Worm (Caenorhabditis elegans): ENCODE data around the gene B0334.10.

The B0334.10 gene

DNA sequence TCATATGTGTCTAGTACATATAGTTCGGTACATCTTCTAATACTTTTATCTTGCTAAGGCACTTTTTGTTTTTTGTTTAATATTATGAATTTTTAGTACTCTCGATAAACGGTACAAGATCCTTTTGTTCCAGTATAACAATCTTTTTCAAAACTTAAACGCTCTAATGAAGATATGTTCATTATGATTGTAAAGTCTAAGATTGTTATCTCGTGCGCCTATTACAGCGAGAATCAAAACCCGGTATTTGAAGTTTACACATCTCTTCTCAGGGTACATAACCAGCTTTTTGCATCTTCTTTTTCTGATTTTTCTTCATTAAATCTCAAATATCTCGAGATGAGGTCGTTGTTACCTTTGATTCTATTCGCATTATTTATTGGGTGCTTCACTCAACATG lies 30.3 kb upstream of the B0334.10 start, which contains the start of gene B0334.13:
TSS of gene B0334.13 (plus strand) at position 301 of the 400 bp plus-strand sequence.
- no peak for TF ChIP-seq unc-62 (GFP tag; optimal IDR thresholded peaks at IDR 0.05)
- TF ChIP-seq pqm-1 (tag; optimal IDR thresholded peaks at IDR 0.05): no peak
- no peak for TF ChIP-seq unc-86 (tag; optimal IDR thresholded peaks at IDR 0.05)
- TF ChIP-seq alr-1 (tag; optimal IDR thresholded peaks at IDR 0.05; ENCODE audit: borderline replicate concordance): no peak
- TF ChIP-seq nhr-19 (GFP tag; conservative IDR thresholded peaks at IDR 0.05): no peak
- no peak for TF ChIP-seq blmp-1 (tag; optimal IDR thresholded peaks at IDR 0.05)
- TF ChIP-seq nhr-11 (tag; optimal IDR thresholded peaks at IDR 0.05): no peak
- no peak for TF ChIP-seq nhr-90 (tag; optimal IDR thresholded peaks at IDR 0.05; ENCODE audit: poor library complexity)
- no peak for TF ChIP-seq lin-13 (GFP tag; optimal IDR thresholded peaks at IDR 0.05)
- no peak for TF ChIP-seq ceh-63 (GFP tag; optimal IDR thresholded peaks at IDR 0.05)
- TF ChIP-seq irx-1 (tag; optimal IDR thresholded peaks at IDR 0.05): no peak
- TF ChIP-seq nhr-85 (tag): no peak
- TF ChIP-seq efl-3 (GFP tag; optimal IDR thresholded peaks at IDR 0.05): no peak

DNA sequence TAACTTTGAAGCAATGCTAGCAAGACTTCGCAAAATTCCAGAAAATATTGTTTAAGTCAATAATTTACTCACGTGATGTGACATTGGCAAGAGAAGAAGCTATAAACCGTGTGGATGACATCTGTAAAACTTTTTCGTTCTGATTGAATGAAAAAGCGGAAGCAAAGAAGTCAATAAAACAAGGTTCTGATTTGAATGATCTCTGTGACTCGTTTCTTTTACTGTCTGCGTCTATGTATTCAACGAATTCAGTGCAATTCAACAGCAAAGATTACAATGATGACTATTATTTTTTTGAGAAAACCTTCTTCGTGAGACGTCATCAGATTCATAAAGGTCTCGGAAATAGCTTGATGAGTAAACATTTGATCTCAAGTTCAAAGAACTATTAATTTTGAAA lies 25.4 kb upstream of the B0334.10 start, which contains the start of gene hacl-1:
TSS of gene hacl-1 (minus strand) at position 121 of the 400 bp plus-strand sequence.
- TF ChIP-seq sup-37 (GFP tag; optimal IDR thresholded peaks at IDR 0.05): no peak
- TF ChIP-seq efl-3 (GFP tag; optimal IDR thresholded peaks at IDR 0.05): no peak
- no peak for TF ChIP-seq snpc-4 (tag; optimal IDR thresholded peaks at IDR 0.05)
- TF ChIP-seq pqm-1 (tag; optimal IDR thresholded peaks at IDR 0.05): no peak
- no peak for TF ChIP-seq lir-3 (tag; optimal IDR thresholded peaks at IDR 0.05; ENCODE audit: poor library complexity)
- peak; percentile 64 for TF ChIP-seq nhr-20 (tag; optimal IDR thresholded peaks at IDR 0.05)
- TF ChIP-seq lsy-2 (tag; optimal IDR thresholded peaks at IDR 0.05): peak; percentile 29 to 40
- TF ChIP-seq nhr-90 (tag; optimal IDR thresholded peaks at IDR 0.05; ENCODE audit: poor library complexity): peak; percentile 14
- no peak for TF ChIP-seq efl-1 (optimal IDR thresholded peaks at IDR 0.05)
- TF ChIP-seq efl-1 (GFP tag; optimal IDR thresholded peaks at IDR 0.05 in 1 of 2): peak in 1 of 2 experiments; percentile 91
- peak; percentile 11 for TF ChIP-seq xbp-1 (tag; optimal IDR thresholded peaks at IDR 0.05)
- TF ChIP-seq hlh-4 (tag; optimal IDR thresholded peaks at IDR 0.05): no peak
- TF ChIP-seq unc-86 (tag; optimal IDR thresholded peaks at IDR 0.05): no peak
- no peak for TF ChIP-seq aha-1 (tag; optimal IDR thresholded peaks at IDR 0.05)
- no peak for TF ChIP-seq Y116A8C.19 (tag; optimal IDR thresholded peaks at IDR 0.05; ENCODE audit: borderline replicate concordance)
- no peak for TF ChIP-seq ceh-88 (GFP tag; IDR thresholded peaks at IDR 0.05)
- no peak for TF ChIP-seq C04F5.9 (tag; optimal IDR thresholded peaks at IDR 0.05)
- TF ChIP-seq nhr-85 (tag): peak; percentile 87
- no peak for TF ChIP-seq elt-2 (tag; optimal IDR thresholded peaks at IDR 0.05)
- TF ChIP-seq skn-1 (tag; optimal IDR thresholded peaks at IDR 0.05): peak; percentile 31
- TF ChIP-seq mep-1 (tag; optimal IDR thresholded peaks at IDR 0.05): peak; percentile 28
- TF ChIP-seq fkh-4 (tag; optimal IDR thresholded peaks at IDR 0.05; ENCODE audit: borderline replicate concordance): no peak
- no peak for TF ChIP-seq nhr-28 (tag; optimal IDR thresholded peaks at IDR 0.05)
- no peak for TF ChIP-seq aly-2 (tag; optimal IDR thresholded peaks at IDR 0.05)
- no peak for TF ChIP-seq vab-15 (tag; optimal IDR thresholded peaks at IDR 0.05)
- no peak for TF ChIP-seq ceh-63 (GFP tag; optimal IDR thresholded peaks at IDR 0.05)
- TF ChIP-seq unc-98 (GFP tag; IDR thresholded peaks at IDR 0.05): no peak
- TF ChIP-seq dpl-1 (GFP tag; optimal IDR thresholded peaks at IDR 0.05): peak in 1 of 3 experiments; percentile 9
- no peak for TF ChIP-seq hpl-2 (GFP tag; optimal IDR thresholded peaks at IDR 0.05)
- TF ChIP-seq snu-23 (GFP tag; optimal IDR thresholded peaks at IDR 0.05): peak; percentile 30
- no peak for TF ChIP-seq mdl-1 (tag; optimal IDR thresholded peaks at IDR 0.05)
- no peak for TF ChIP-seq tbx-2 (tag; optimal IDR thresholded peaks at IDR 0.05)
- TF ChIP-seq lin-35 (GFP tag; optimal IDR thresholded peaks at IDR 0.05): peak in 1 of 2 experiments; percentile 36
- TF ChIP-seq nhr-12 (tag; optimal IDR thresholded peaks at IDR 0.05): no peak
- peak; percentile 76 for TF ChIP-seq fkh-8 (tag; optimal IDR thresholded peaks at IDR 0.05)
- no peak for TF ChIP-seq sox-4 (tag; optimal IDR thresholded peaks at IDR 0.05)
- peak; percentile 49 for TF ChIP-seq nhr-19 (GFP tag; conservative IDR thresholded peaks at IDR 0.05)
- peak; percentile 34 for TF ChIP-seq nhr-47 (tag; optimal IDR thresholded peaks at IDR 0.05)
- TF ChIP-seq elt-3 (tag; optimal IDR thresholded peaks at IDR 0.05): peak in 1 of 6 experiments; percentile 21
- TF ChIP-seq fos-1 (tag; optimal IDR thresholded peaks at IDR 0.05): no peak
- no peak for TF ChIP-seq dsc-1 (tag; optimal IDR thresholded peaks at IDR 0.05)
- TF ChIP-seq F16B12.6 (tag; optimal IDR thresholded peaks at IDR 0.05): no peak
- no peak for TF ChIP-seq nhr-76 (tag; optimal IDR thresholded peaks at IDR 0.05)
- TF ChIP-seq nhr-71 (tag; optimal IDR thresholded peaks at IDR 0.05): peak; percentile 74
- no peak for TF ChIP-seq lin-13 (GFP tag; optimal IDR thresholded peaks at IDR 0.05)
- no peak for TF ChIP-seq C16A3.4 (tag; optimal IDR thresholded peaks at IDR 0.05)

All from whole organism, L1 larva.